Worm (Caenorhabditis elegans) whole organism, young adult: ENCODE measurements around the gene oac-38.
A peak's percentile ranks its signal among the peaks of the same experiment; 100 is the strongest.

ENCODE experiments used
- B0261.1 ChIP-seq: sonication (generic microtip); optimal IDR thresholded peaks from 2 replicates; lab custom pipeline; 2016; ENCODE audit warnings: mild to moderate bottlenecking, missing genetic modification characterization, moderate library complexity, missing compliant biosample characterization
- attf-3 ChIP-seq: fragments of 200-800 bp; sonication (Bioruptor generic); conservative IDR thresholded peaks from 2 replicates; pipeline ENCODE4 v1.3.6; 2022; ENCODE audit warnings: missing genetic modification reagents, missing genetic modification characterization, missing compliant biosample characterization
- attf-5 ChIP-seq: fragments of 200-800 bp; sonication (Bioruptor generic); optimal IDR thresholded peaks from 2 replicates; lab custom pipeline; 2018; ENCODE audit warnings: mild to moderate bottlenecking, missing genetic modification characterization, missing compliant biosample characterization
- cebp-1 ChIP-seq, 2 experiments: fragments of 200-800 bp in 1 of 2; sonication (Bioruptor generic) in 1 of 2; sonication (generic microtip) in 1 of 2; IDR thresholded peaks in 1 of 2; optimal IDR thresholded peaks in 1 of 2; 2 replicates each; pipeline versions ENCODE4 v1.3.6 to Lab custom; 2017 to 2022; ENCODE audit warnings: missing compliant biosample characterization in 2 of 2, missing genetic modification characterization in 2 of 2, mild to moderate bottlenecking in 1 of 2, missing genetic modification reagents in 1 of 2, moderate library complexity in 1 of 2
- lin-40 ChIP-seq: sonication (generic microtip); optimal IDR thresholded peaks from 2 replicates; lab custom pipeline; 2016; ENCODE audit warnings: missing genetic modification characterization, mild to moderate bottlenecking, missing compliant biosample characterization, missing genotype, missing genetic modification reagents
- mcd-1 ChIP-seq: fragments of 200-800 bp; sonication (Bioruptor generic); IDR thresholded peaks from 2 replicates; pipeline ENCODE4 v1.3.6; 2022; ENCODE audit warnings: missing genetic modification reagents, missing genetic modification characterization, missing compliant biosample characterization
- nfya-2 ChIP-seq: fragments of 200-800 bp; sonication (Bioruptor generic); IDR thresholded peaks from 2 replicates; pipeline ENCODE4 v1.3.6; 2022; ENCODE audit warnings: missing genetic modification reagents, missing genetic modification characterization, missing compliant biosample characterization
- nhr-80 ChIP-seq: sonication (generic microtip); optimal IDR thresholded peaks from 2 replicates; lab custom pipeline; 2016; ENCODE audit warnings: missing genetic modification characterization, missing compliant biosample characterization
- snpc-4 ChIP-seq, 5 experiments: fragments of 150-350 bp in 1 of 5; sonication (generic microtip) in 4 of 5; optimal IDR thresholded peaks; 2 replicates each; lab custom pipeline; 2014 to 2018; ENCODE audit warnings: missing genetic modification characterization in 5 of 5, missing biosample characterization in 3 of 5, antibody characterized with exemption in 2 of 5, mild to moderate bottlenecking in 2 of 5, missing compliant biosample characterization in 2 of 5, missing genotype in 2 of 5, moderate library complexity in 2 of 5, missing genetic modification reagents in 1 of 5

oac-38 gene

DNA sequence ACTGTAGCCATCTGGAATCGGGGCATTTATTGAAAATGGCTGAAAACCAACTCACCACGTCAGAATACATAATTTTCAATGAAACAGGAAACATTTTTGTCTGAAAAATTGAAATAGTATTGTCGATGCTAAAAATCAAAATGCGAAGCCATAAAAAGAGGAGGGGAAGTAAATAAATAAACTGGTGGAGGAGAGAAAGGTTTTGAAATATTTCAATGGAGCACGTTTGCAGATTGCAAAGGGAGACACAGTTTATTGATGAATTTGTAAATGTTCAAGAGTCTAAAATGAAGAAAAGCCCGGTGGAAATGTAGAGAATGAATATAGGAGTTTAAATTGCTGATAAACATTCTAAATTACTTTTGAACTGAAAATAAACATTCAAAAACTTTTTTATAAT is 50.1 kb downstream of the oac-38 start, which contains the start of gene F52B11.5:
TSS of gene F52B11.5 (minus strand) at position 178 of the 400 bp plus-strand sequence.
- TF ChIP-seq nfya-2 (GFP tag; lab: Robert Waterston, UW) = no peak
- no peak for TF ChIP-seq attf-3 (GFP tag; lab: Robert Waterston, UW)
- TF ChIP-seq lin-40 (tag; lab: Kevin White, UChicago) = no peak
- no peak for TF ChIP-seq B0261.1 (tag; lab: Kevin White, UChicago)
- TF ChIP-seq nhr-80 (tag; lab: Kevin White, UChicago) = peak; percentile 19
- TF ChIP-seq cebp-1 (GFP tag; IDR thresholded peaks at IDR 0.05; lab: Robert Waterston, UW) = 0 out of 2 replicates have a peak, but pooled peaks have one; percentile 22
- TF ChIP-seq cebp-1 (tag; optimal IDR thresholded peaks at IDR 0.05; lab: Kevin White, UChicago) = no peak
- peak; percentile 19; the same call in 1 of the 2 replicates for TF ChIP-seq mcd-1
- TF ChIP-seq snpc-4 (GFP tag; optimal IDR thresholded peaks at IDR 0.05; lab: Kevin White, UChicago) = no peak
- TF ChIP-seq snpc-4 (tag; optimal IDR thresholded peaks at IDR 0.05; lab: Kevin White, UChicago) = peak in 1 of 4 experiments; percentile 45
- peak; percentile 24 for TF ChIP-seq attf-5 (GFP tag; lab: Kevin White, UChicago)
